Fruit fly (Drosophila melanogaster): Measurements from ENCODE around the gene CG11726.

DNA sequence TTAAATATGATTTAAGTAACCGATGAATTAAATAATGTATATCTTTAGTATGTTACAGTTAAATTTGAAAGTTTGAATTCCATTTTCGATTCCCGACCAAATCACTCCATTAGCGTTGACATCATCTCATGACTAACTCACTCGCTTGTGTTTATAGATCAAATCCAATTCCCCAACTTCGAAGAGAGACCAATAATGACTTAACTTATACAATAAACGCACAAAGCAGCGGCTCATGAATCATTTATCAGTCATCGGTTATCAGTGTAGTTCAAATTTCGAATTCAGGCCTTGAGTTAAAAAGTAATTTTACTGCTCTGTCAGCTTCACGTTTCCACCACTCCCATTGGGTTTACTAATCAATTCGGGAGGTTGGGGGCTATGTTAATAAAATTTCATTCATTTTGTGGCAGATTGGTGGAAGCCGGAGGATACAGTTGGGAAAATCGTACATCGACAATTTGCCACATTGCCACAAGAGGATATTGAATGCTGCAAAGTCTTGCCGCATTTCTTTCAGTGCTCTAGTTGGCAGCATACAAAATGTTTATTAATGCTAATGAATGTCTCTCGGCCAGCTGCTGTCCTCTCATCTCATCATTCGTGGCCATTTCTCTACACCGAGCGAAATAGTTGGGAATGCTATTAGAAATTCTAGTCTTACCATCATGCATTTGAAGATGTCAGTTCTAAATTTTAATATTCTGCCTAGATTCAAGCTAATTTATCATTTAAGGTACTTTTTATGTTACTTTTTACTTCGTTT, 14.0 kb downstream of the CG11726 start:
- TF ChIP-seq CG33017 (tag; optimal IDR thresholded peaks at IDR 0.05), result no peak
- no peak for TF ChIP-seq bab1 (GFP tag; optimal IDR thresholded peaks at IDR 0.05)
- TF ChIP-seq kay (GFP tag; ENCODE audit: borderline replicate concordance), result no peak
- TF ChIP-seq CG5204 (GFP tag; optimal IDR thresholded peaks at IDR 0.05), result no peak
- no peak for TF ChIP-seq CG12768 (GFP tag; optimal IDR thresholded peaks at IDR 0.05)
- TF ChIP-seq Hr96 (GFP tag; optimal IDR thresholded peaks at IDR 0.05), result no peak
- TF ChIP-seq tj (GFP tag; optimal IDR thresholded peaks at IDR 0.05), result no peak
- no peak for TF ChIP-seq CG1620 (GFP tag; optimal IDR thresholded peaks at IDR 0.05)
- no peak for TF ChIP-seq toe (GFP tag; optimal IDR thresholded peaks at IDR 0.05)
- TF ChIP-seq CG7045 (GFP tag; optimal IDR thresholded peaks at IDR 0.05), result no peak
- TF ChIP-seq cnc (optimal IDR thresholded peaks at IDR 0.05), result no peak
- no peak for TF ChIP-seq CG7101 (tag; optimal IDR thresholded peaks at IDR 0.05)
- TF ChIP-seq pad (GFP tag; optimal IDR thresholded peaks at IDR 0.05), result no peak
